Fruit fly (Drosophila melanogaster) whole organism, pupa: ENCODE data around the gene Cdc5.

Experiments
- CG10348 ChIP-seq: fragments of 200-800 bp; sonication (Bioruptor generic); IDR thresholded peaks from 2 replicates; pipeline ENCODE4 v1.3.6; 2022; ENCODE audit warnings: missing biosample characterization, missing genetic modification characterization
- CG13204 ChIP-seq: fragments of 200-800 bp; sonication (Bioruptor generic); optimal IDR thresholded peaks from 2 replicates; lab custom pipeline; 2018; ENCODE audit warnings: missing biosample characterization, mild to moderate bottlenecking, missing genetic modification characterization, moderate library complexity
- CG14655 ChIP-seq: fragments of 200-800 bp; sonication (Bioruptor generic); optimal IDR thresholded peaks from 3 replicates; lab custom pipeline; 2017; ENCODE audit warnings: mild to moderate bottlenecking, missing biosample characterization, missing genetic modification reagents, missing genetic modification characterization
- CG15710 ChIP-seq: fragments of 200-800 bp; sonication (Bioruptor generic); optimal IDR thresholded peaks from 2 replicates; lab custom pipeline; 2018; ENCODE audit warnings: missing biosample characterization, mild to moderate bottlenecking, missing genetic modification characterization, moderate library complexity
- CG32121 ChIP-seq: fragments of 200-800 bp; sonication (Bioruptor generic); IDR thresholded peaks from 2 replicates; pipeline ENCODE4 v1.3.6; 2022; ENCODE audit warnings: missing biosample characterization, missing genetic modification characterization
- CG4496 ChIP-seq: fragments of 200-800 bp; sonication (Bioruptor generic); IDR thresholded peaks from 3 replicates; pipeline ENCODE4 v1.3.6; 2022; ENCODE audit warnings: missing biosample characterization, missing genetic modification characterization
- CG9948 ChIP-seq: fragments of 200-800 bp; sonication (Bioruptor generic); optimal IDR thresholded peaks from 2 replicates; lab custom pipeline; 2018; ENCODE audit warnings: missing biosample characterization, mild to moderate bottlenecking, missing genetic modification characterization, moderate library complexity
- rn ChIP-seq: fragments of 200-800 bp; sonication (Bioruptor generic); IDR thresholded peaks from 2 replicates; pipeline ENCODE4 v1.3.6; 2022; ENCODE audit warnings: missing biosample characterization, missing genetic modification characterization

DNA sequence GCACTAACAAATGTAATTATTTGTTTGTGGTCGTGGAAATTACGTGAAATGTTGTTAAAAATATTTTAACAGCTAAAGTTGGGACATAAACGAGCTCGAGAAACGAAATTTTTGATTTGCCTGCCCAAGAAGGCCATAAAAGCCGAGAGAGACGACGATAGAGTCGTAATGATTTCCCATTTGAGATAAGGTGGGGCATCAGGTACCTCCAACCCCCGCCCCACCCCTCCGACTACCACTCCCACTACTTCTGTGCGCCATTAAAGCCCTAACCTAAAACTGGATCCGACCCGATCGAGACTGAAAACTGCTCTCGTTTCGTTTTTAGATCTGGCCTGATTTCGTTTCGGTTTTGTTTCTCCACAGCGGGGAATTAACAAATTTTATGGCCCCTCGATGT, 39.1 kb upstream of the Cdc5 start:
- TF ChIP-seq CG14655 (GFP tag; lab: Kevin White, UChicago) (no peak), rn (GFP tag; lab: Robert Waterston, UW) (no peak), CG9948 (tag; lab: Kevin White, UChicago) (no peak), CG13204 (GFP tag; lab: Kevin White, UChicago) (no peak), CG15710 (no peak), CG32121 (GFP tag; lab: Robert Waterston, UW) (no peak), CG10348 (GFP tag; lab: Robert Waterston, UW) (no peak), CG4496 (GFP tag; lab: Robert Waterston, UW) (no peak)
